Worm (Caenorhabditis elegans): ENCODE data around the gene K08F8.7.

The K08F8.7 gene

ce11 chrII:8789828-8790558, 34.8 kb upstream of the K08F8.7 start, which contains the start of gene F07H5.13 (continued):
- no peak for TF ChIP-seq ceh-32 (tag; optimal IDR thresholded peaks at IDR 0.05; ENCODE audit: poor library complexity)
- TF ChIP-seq lin-39 (tag; optimal IDR thresholded peaks at IDR 0.05): no peak
- no peak for TF ChIP-seq ces-1 (GFP tag; optimal IDR thresholded peaks at IDR 0.05)
- TF ChIP-seq madf-5 (GFP tag; IDR thresholded peaks at IDR 0.05): no peak
- TF ChIP-seq skn-1 (tag; optimal IDR thresholded peaks at IDR 0.05): no peak
- peak; percentile 56 for TF ChIP-seq arid-1 (GFP tag; conservative IDR thresholded peaks at IDR 0.05)
- peak; percentile 83 for TF ChIP-seq mep-1 (tag; optimal IDR thresholded peaks at IDR 0.05)
- no peak for TF ChIP-seq zip-2 (tag; optimal IDR thresholded peaks at IDR 0.05)
- TF ChIP-seq ceh-28 (tag; optimal IDR thresholded peaks at IDR 0.05): no peak
- no peak for TF ChIP-seq hlh-30 (tag; optimal IDR thresholded peaks at IDR 0.05; ENCODE audit: insufficient read depth)
- peak; percentile 48 for TF ChIP-seq lin-13 (GFP tag; optimal IDR thresholded peaks at IDR 0.05)
- no peak for TF ChIP-seq daf-12 (tag; optimal IDR thresholded peaks at IDR 0.05)
- peak; percentile 59 for TF ChIP-seq T20F7.1 (GFP tag; optimal IDR thresholded peaks at IDR 0.05)
- TF ChIP-seq dmd-8 (GFP tag; IDR thresholded peaks at IDR 0.05): no peak
- peak; percentile 83 for TF ChIP-seq zfp-3 (GFP tag; conservative IDR thresholded peaks at IDR 0.05)
- no peak for TF ChIP-seq pqm-1 (tag; optimal IDR thresholded peaks at IDR 0.05)
- TF ChIP-seq dmd-6 (GFP tag; IDR thresholded peaks at IDR 0.05): no peak
- TF ChIP-seq ama-1 (optimal IDR thresholded peaks at IDR 0.05): peak; percentile 16
- no peak for TF ChIP-seq attf-4 (tag; optimal IDR thresholded peaks at IDR 0.05)
- TF ChIP-seq nhr-11 (tag; optimal IDR thresholded peaks at IDR 0.05): peak; percentile 35
- TF ChIP-seq nhr-77 (tag; optimal IDR thresholded peaks at IDR 0.05): peak; percentile 56
- no peak for TF ChIP-seq lir-3 (tag; optimal IDR thresholded peaks at IDR 0.05)
- no peak for TF ChIP-seq ZK337.2 (GFP tag; IDR thresholded peaks at IDR 0.05)
- TF ChIP-seq dmd-9 (GFP tag; IDR thresholded peaks at IDR 0.05): no peak
- TF ChIP-seq zip-11 (GFP tag; IDR thresholded peaks at IDR 0.05): no peak
- peak; percentile 6 for TF ChIP-seq spr-3 (GFP tag; optimal IDR thresholded peaks at IDR 0.05)
- TF ChIP-seq snpc-1.2 (GFP tag; IDR thresholded peaks at IDR 0.05): 0 out of 2 replicates have a peak, but pooled peaks have one; percentile 9
- TF ChIP-seq nhr-25 (tag; optimal IDR thresholded peaks at IDR 0.05; ENCODE audit: borderline replicate concordance, insufficient read depth): peak; percentile 43
- TF ChIP-seq mdt-29 (GFP tag; IDR thresholded peaks at IDR 0.05): no peak
- peak; percentile 24 for TF ChIP-seq spr-1 (tag; optimal IDR thresholded peaks at IDR 0.05)
- no peak for TF ChIP-seq ceh-44 (GFP tag; IDR thresholded peaks at IDR 0.05)
- peak; percentile 71 for TF ChIP-seq nhr-102 (tag; optimal IDR thresholded peaks at IDR 0.05)
- peak; percentile 39 for TF ChIP-seq nhr-48 (tag; optimal IDR thresholded peaks at IDR 0.05)
- no peak for TF ChIP-seq lin-1 (GFP tag; IDR thresholded peaks at IDR 0.05)
- TF ChIP-seq nhr-111 (GFP tag; optimal IDR thresholded peaks at IDR 0.05): no peak
- no peak for TF ChIP-seq Y5F2A.4 (GFP tag; optimal IDR thresholded peaks at IDR 0.05)
- 0 out of 2 replicates have a peak, but pooled peaks have one; percentile 12 for TF ChIP-seq php-3 (GFP tag; IDR thresholded peaks at IDR 0.05)
- TF ChIP-seq aly-2 (tag; optimal IDR thresholded peaks at IDR 0.05): no peak
- TF ChIP-seq nhr-76 (tag; optimal IDR thresholded peaks at IDR 0.05): no peak
- TF ChIP-seq ztf-7 (tag; optimal IDR thresholded peaks at IDR 0.05): no peak
- TF ChIP-seq daf-8 (GFP tag; IDR thresholded peaks at IDR 0.05): no peak
- TF ChIP-seq egl-43 (GFP tag; IDR thresholded peaks at IDR 0.05): no peak
- peak; percentile 40; the same call in 1 of the 2 replicates for TF ChIP-seq nhr-42 (GFP tag; IDR thresholded peaks at IDR 0.05)
- TF ChIP-seq tag-97 (GFP tag; IDR thresholded peaks at IDR 0.05): no peak
- TF ChIP-seq egl-27 (tag; optimal IDR thresholded peaks at IDR 0.05): no peak
- no peak for TF ChIP-seq fos-1 (tag; optimal IDR thresholded peaks at IDR 0.05)
- TF ChIP-seq F44E2.7 (GFP tag; IDR thresholded peaks at IDR 0.05): 0 out of 2 replicates have a peak, but pooled peaks have one; percentile 9
- TF ChIP-seq hlh-11 (tag; optimal IDR thresholded peaks at IDR 0.05): peak; percentile 21
- peak; percentile 37 for TF ChIP-seq sdz-12 (GFP tag; optimal IDR thresholded peaks at IDR 0.05)
- peak; percentile 0 for TF ChIP-seq F10B5.3 (tag; optimal IDR thresholded peaks at IDR 0.05)
- TF ChIP-seq set-16 (GFP tag; IDR thresholded peaks at IDR 0.05): no peak

Measured in whole organism, L4 larva.